Worm (Caenorhabditis elegans): Measurements from ENCODE around the gene F08F8.7.

DNA sequence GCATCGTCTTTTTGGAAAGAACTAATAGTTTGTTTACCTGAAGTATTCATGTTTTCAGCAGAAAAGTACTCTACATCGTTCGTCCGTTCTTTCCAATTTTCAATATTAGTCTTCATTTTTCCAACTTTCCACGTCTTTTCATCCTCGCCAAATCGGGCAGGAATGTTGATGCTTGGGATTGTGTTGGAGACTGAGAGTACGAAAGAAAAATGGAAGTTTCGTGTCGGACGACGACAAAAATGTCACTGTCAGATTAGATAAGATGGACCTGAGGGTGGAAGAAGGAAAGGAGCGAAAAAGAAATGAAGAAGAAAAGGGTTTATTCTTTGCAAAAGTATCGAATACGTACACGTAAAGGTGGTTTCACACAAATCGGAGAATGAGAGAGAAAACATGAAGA is 48.9 kb downstream of the F08F8.7 start:
- TF ChIP-seq zag-1 (tag; optimal IDR thresholded peaks at IDR 0.05) (no peak), sea-2 (GFP tag; optimal IDR thresholded peaks at IDR 0.05) (no peak), R02D3.7 (tag; optimal IDR thresholded peaks at IDR 0.05) (no peak), ceh-82 (tag; optimal IDR thresholded peaks at IDR 0.05) (no peak), nhr-76 (tag; optimal IDR thresholded peaks at IDR 0.05) (no peak), pqm-1 (tag; optimal IDR thresholded peaks at IDR 0.05) (no peak), unc-39 (tag; optimal IDR thresholded peaks at IDR 0.05) (no peak), fos-1 (tag; optimal IDR thresholded peaks at IDR 0.05) (no peak), nhr-237 (tag; optimal IDR thresholded peaks at IDR 0.05) (no peak), daf-12 (tag; optimal IDR thresholded peaks at IDR 0.05) (no peak), nhr-25 (tag; optimal IDR thresholded peaks at IDR 0.05) (peak; percentile 52), ztf-4 (tag; optimal IDR thresholded peaks at IDR 0.05) (no peak)
